Worm (Caenorhabditis elegans): Measurements from ENCODE around the gene mab-10.
A peak's percentile ranks its signal among the peaks of the same experiment; 100 is the strongest.

Gene mab-10

DNA sequence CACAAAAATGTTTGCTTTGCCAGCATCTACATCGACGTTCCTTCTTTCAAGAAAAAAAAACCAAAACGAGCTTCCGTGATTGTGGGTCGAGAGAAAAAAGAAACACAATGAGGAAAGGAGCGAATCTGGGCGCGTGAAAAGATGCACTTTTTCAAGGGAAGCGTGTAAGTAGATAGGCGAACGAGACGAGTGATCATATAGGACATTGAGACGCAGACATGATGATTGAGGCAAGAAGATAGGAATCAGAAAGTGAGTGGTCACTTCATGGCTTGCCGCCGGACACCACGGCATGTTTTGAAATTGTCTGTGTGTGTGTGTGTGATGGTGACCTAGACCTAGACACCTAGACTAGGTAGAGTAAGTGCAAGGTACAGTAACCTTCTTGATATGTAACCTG, 26.3 kb upstream of the mab-10 start (continued):
- TF ChIP-seq hmg-1.1 (GFP tag; IDR thresholded peaks at IDR 0.05) (peak; percentile 50; the same call in 1 of the 2 replicates), vab-7 (GFP tag; IDR thresholded peaks at IDR 0.05) (no peak), ctbp-1 (GFP tag; IDR thresholded peaks at IDR 0.05) (no peak), zip-2 (tag; optimal IDR thresholded peaks at IDR 0.05) (no peak), nhr-28 (tag; optimal IDR thresholded peaks at IDR 0.05) (peak; percentile 64), fkh-10 (GFP tag; optimal IDR thresholded peaks at IDR 0.05) (peak; percentile 0), nhr-48 (tag; optimal IDR thresholded peaks at IDR 0.05) (peak; percentile 29), mxl-3 (GFP tag; optimal IDR thresholded peaks at IDR 0.05) (peak; percentile 91), daf-8 (GFP tag; IDR thresholded peaks at IDR 0.05) (no peak), dve-1 (tag; optimal IDR thresholded peaks at IDR 0.05; ENCODE audit: insufficient read depth) (no peak), aha-1 (tag) (peak; percentile 92), nhr-41 (GFP tag; IDR thresholded peaks at IDR 0.05) (no peak), daf-12 (tag; optimal IDR thresholded peaks at IDR 0.05) (no peak), ceh-20 (GFP tag; IDR thresholded peaks at IDR 0.05) (no peak)

DNA sequence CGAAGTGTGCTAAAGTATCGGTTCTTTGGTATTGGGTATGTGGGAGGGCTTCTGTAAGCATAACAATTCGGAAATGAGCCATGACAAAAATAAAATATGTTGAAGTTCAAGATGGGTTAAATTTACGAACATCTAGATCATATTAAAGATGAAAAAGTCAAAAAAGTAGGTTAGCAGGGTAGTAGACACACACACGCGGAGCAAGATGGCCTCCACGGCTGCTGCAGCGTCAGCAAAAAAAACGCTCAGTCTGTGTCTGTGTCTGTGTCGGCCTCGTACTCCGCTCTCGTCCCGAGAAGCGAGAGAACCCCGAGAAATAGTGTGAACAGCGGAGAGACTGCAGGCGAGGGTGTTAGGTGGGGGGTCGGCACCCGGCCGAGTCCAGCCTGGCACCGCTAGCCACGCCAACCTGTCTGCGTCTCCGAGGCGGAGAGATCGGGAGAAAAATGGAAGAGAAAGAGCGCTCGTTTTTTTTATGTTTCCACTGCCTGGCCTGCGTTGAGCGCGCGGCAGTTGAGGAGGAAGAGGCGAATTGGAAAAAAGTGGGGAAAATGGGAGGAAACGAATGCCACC, 25.3 kb upstream of the mab-10 start, which contains the start of gene myrf-1:
TSS of gene myrf-1 (minus strand) at position 51 of the 573 bp plus-strand sequence.
- peak; percentile 47 for TF ChIP-seq lin-13 (GFP tag; optimal IDR thresholded peaks at IDR 0.05)
- peak; percentile 10 for TF ChIP-seq zfp-2 (tag; optimal IDR thresholded peaks at IDR 0.05)
- TF ChIP-seq ztf-7 (tag; optimal IDR thresholded peaks at IDR 0.05), result peak; percentile 36
- TF ChIP-seq T20F7.1 (GFP tag; optimal IDR thresholded peaks at IDR 0.05), result peak; percentile 44
- peak; percentile 100 for TF ChIP-seq set-16 (GFP tag; IDR thresholded peaks at IDR 0.05)
- TF ChIP-seq fkh-10 (GFP tag; optimal IDR thresholded peaks at IDR 0.05), result peak; percentile 7
- 0 out of 2 replicates have a peak, but pooled peaks have one; percentile 14 for TF ChIP-seq F26F4.8 (GFP tag; conservative IDR thresholded peaks at IDR 0.05)
- TF ChIP-seq dmd-9 (GFP tag; IDR thresholded peaks at IDR 0.05), result 0 out of 2 replicates have a peak, but pooled peaks have one; percentile 31
- peak; percentile 98 for TF ChIP-seq hlh-11 (tag; optimal IDR thresholded peaks at IDR 0.05)
- peak; percentile 73 for TF ChIP-seq ceh-20 (GFP tag; IDR thresholded peaks at IDR 0.05)
- TF ChIP-seq pqm-1 (tag; optimal IDR thresholded peaks at IDR 0.05), result peak; percentile 19
- TF ChIP-seq daf-8 (GFP tag; IDR thresholded peaks at IDR 0.05), result no peak
- TF ChIP-seq mes-2 (tag; optimal IDR thresholded peaks at IDR 0.05; ENCODE audit: poor library complexity, severe bottlenecking), result peak; percentile 81
- TF ChIP-seq nhr-11 (tag; optimal IDR thresholded peaks at IDR 0.05), result peak; percentile 95
- TF ChIP-seq nhr-77 (tag; optimal IDR thresholded peaks at IDR 0.05), result peak; percentile 89
- peak; percentile 70 for TF ChIP-seq F37D6.2 (tag; optimal IDR thresholded peaks at IDR 0.05)
- TF ChIP-seq Y5F2A.4 (GFP tag; optimal IDR thresholded peaks at IDR 0.05), result no peak
- peak; percentile 90 for TF ChIP-seq hlh-30 (tag; optimal IDR thresholded peaks at IDR 0.05; ENCODE audit: insufficient read depth)
- TF ChIP-seq mep-1 (tag; optimal IDR thresholded peaks at IDR 0.05), result peak; percentile 91
- peak; percentile 25 to 74 for TF ChIP-seq lsy-2 (tag; optimal IDR thresholded peaks at IDR 0.05)
- no peak for TF ChIP-seq snpc-1.2 (GFP tag; IDR thresholded peaks at IDR 0.05)
- peak; percentile 48 for TF ChIP-seq spr-3 (GFP tag; optimal IDR thresholded peaks at IDR 0.05)
- TF ChIP-seq aly-2 (tag; optimal IDR thresholded peaks at IDR 0.05), result no peak
- no peak for TF ChIP-seq zag-1 (tag; optimal IDR thresholded peaks at IDR 0.05)
- TF ChIP-seq mxl-3 (GFP tag; optimal IDR thresholded peaks at IDR 0.05), result peak; percentile 96
- TF ChIP-seq nhr-42 (GFP tag; IDR thresholded peaks at IDR 0.05), result peak; percentile 69; the same call in 1 of the 2 replicates
- TF ChIP-seq daf-12 (tag; optimal IDR thresholded peaks at IDR 0.05), result no peak
- peak; percentile 86 for TF ChIP-seq dve-1 (tag; optimal IDR thresholded peaks at IDR 0.05; ENCODE audit: insufficient read depth)
- no peak for TF ChIP-seq lin-39 (tag; optimal IDR thresholded peaks at IDR 0.05)
- TF ChIP-seq ceh-32 (tag; optimal IDR thresholded peaks at IDR 0.05; ENCODE audit: poor library complexity), result peak; percentile 27
- peak; percentile 89 for TF ChIP-seq nhr-25 (tag; optimal IDR thresholded peaks at IDR 0.05; ENCODE audit: borderline replicate concordance, insufficient read depth)
- no peak for TF ChIP-seq fos-1 (tag; optimal IDR thresholded peaks at IDR 0.05)
- TF ChIP-seq zip-11 (GFP tag; IDR thresholded peaks at IDR 0.05), result no peak
- peak; percentile 83 for TF ChIP-seq nhr-28 (tag; optimal IDR thresholded peaks at IDR 0.05)
- peak; percentile 79 for TF ChIP-seq arid-1 (GFP tag; conservative IDR thresholded peaks at IDR 0.05)
- peak; percentile 94 for TF ChIP-seq hmg-1.1 (GFP tag; IDR thresholded peaks at IDR 0.05)
- peak; percentile 99 for TF ChIP-seq nhr-41 (GFP tag; IDR thresholded peaks at IDR 0.05)
- no peak for TF ChIP-seq lin-15B (tag; optimal IDR thresholded peaks at IDR 0.05)
- TF ChIP-seq jun-1 (tag; optimal IDR thresholded peaks at IDR 0.05), result peak; percentile 58
- peak; percentile 91 for TF ChIP-seq egl-43 (GFP tag; IDR thresholded peaks at IDR 0.05)
- peak; percentile 39 for TF ChIP-seq daf-16 (GFP tag; optimal IDR thresholded peaks at IDR 0.05)
- peak; percentile 50 for TF ChIP-seq daf-16 (tag; optimal IDR thresholded peaks at IDR 0.05)
- TF ChIP-seq nhr-6 (tag; optimal IDR thresholded peaks at IDR 0.05), result peak; percentile 60
